Fruit fly (Drosophila melanogaster): ENCODE results near the gene Sec16.

Sec16 gene

dm6 chrX:12625594-12626274 is 29.9 kb downstream of the Sec16 start (continued):
- no peak for TF ChIP-seq CG14441 (GFP tag; IDR thresholded peaks at IDR 0.05)
- TF ChIP-seq CG30020 (tag; optimal IDR thresholded peaks at IDR 0.05): no peak
- TF ChIP-seq gt (GFP tag; IDR thresholded peaks at IDR 0.05): no peak
- TF ChIP-seq Dp (GFP tag; optimal IDR thresholded peaks at IDR 0.05): no peak
- TF ChIP-seq CG6175 (GFP tag; IDR thresholded peaks at IDR 0.05): no peak
- TF ChIP-seq ssp (GFP tag; IDR thresholded peaks at IDR 0.05): no peak
- TF ChIP-seq TFAM (GFP tag; optimal IDR thresholded peaks at IDR 0.05): no peak
- TF ChIP-seq CG17328 (GFP tag; IDR thresholded peaks at IDR 0.05): no peak
- TF ChIP-seq fd102C (GFP tag; optimal IDR thresholded peaks at IDR 0.05): no peak
- TF ChIP-seq luna (GFP tag; optimal IDR thresholded peaks at IDR 0.05): no peak
- TF ChIP-seq crc (GFP tag; optimal IDR thresholded peaks at IDR 0.05): no peak
- TF ChIP-seq Atf6 (GFP tag; IDR thresholded peaks at IDR 0.05): no peak
- no peak for TF ChIP-seq Hr78 (GFP tag; optimal IDR thresholded peaks at IDR 0.05)
- no peak for TF ChIP-seq CG34224 (GFP tag; IDR thresholded peaks at IDR 0.05; ENCODE audit: partially characterized antibody)
- TF ChIP-seq CG11398 (GFP tag; optimal IDR thresholded peaks at IDR 0.05): no peak
- no peak for TF ChIP-seq bab2 (GFP tag; optimal IDR thresholded peaks at IDR 0.05)
- TF ChIP-seq Mes4 (GFP tag; optimal IDR thresholded peaks at IDR 0.05): no peak
- peak; percentile 82 for TF ChIP-seq bigmax (GFP tag; optimal IDR thresholded peaks at IDR 0.05)
- no peak for TF ChIP-seq MBD-R2 (GFP tag; IDR thresholded peaks at IDR 0.05)
- TF ChIP-seq tin (GFP tag; optimal IDR thresholded peaks at IDR 0.05): no peak
- no peak for TF ChIP-seq CG1233 (GFP tag; optimal IDR thresholded peaks at IDR 0.05)
- peak; percentile 20 for TF ChIP-seq CG11504 (tag; optimal IDR thresholded peaks at IDR 0.05)
- TF ChIP-seq fd64A (GFP tag; optimal IDR thresholded peaks at IDR 0.05): no peak
- no peak for TF ChIP-seq pb (GFP tag; optimal IDR thresholded peaks at IDR 0.05)
- no peak for TF ChIP-seq BEAF-32 (GFP tag; optimal IDR thresholded peaks at IDR 0.05)
- no peak for TF ChIP-seq fd3F (GFP tag; optimal IDR thresholded peaks at IDR 0.05)
- no peak for TF ChIP-seq pzg (GFP tag; optimal IDR thresholded peaks at IDR 0.05)
- TF ChIP-seq jumu (GFP tag; optimal IDR thresholded peaks at IDR 0.05): no peak
- no peak for TF ChIP-seq CG2889 (GFP tag; IDR thresholded peaks at IDR 0.05)
- no peak for TF ChIP-seq CG15073 (GFP tag; optimal IDR thresholded peaks at IDR 0.05)
- no peak for TF ChIP-seq tio (GFP tag; optimal IDR thresholded peaks at IDR 0.05)
- TF ChIP-seq CG31365 (tag; optimal IDR thresholded peaks at IDR 0.05): peak; percentile 67
- no peak for TF ChIP-seq CG17361 (GFP tag; IDR thresholded peaks at IDR 0.05)
- TF ChIP-seq CG11456 (GFP tag; IDR thresholded peaks at IDR 0.05): no peak
- peak; percentile 80 for TF ChIP-seq grau (tag; optimal IDR thresholded peaks at IDR 0.05)
- TF ChIP-seq GATAe (GFP tag; conservative IDR thresholded peaks at IDR 0.05): no peak
- no peak for TF ChIP-seq Hr51 (GFP tag; optimal IDR thresholded peaks at IDR 0.05)
- TF ChIP-seq peb (GFP tag; IDR thresholded peaks at IDR 0.05): no peak
- peak; percentile 20 for TF ChIP-seq CG10979 (tag; optimal IDR thresholded peaks at IDR 0.05)
- no peak for TF ChIP-seq CG7271 (tag; optimal IDR thresholded peaks at IDR 0.05)
- TF ChIP-seq gcm (GFP tag; optimal IDR thresholded peaks at IDR 0.05): no peak
- TF ChIP-seq sens (GFP tag): peak; percentile 53
- no peak for TF ChIP-seq Hand (GFP tag; optimal IDR thresholded peaks at IDR 0.05)
- TF ChIP-seq CG6689 (GFP tag; IDR thresholded peaks at IDR 0.05): no peak
- TF ChIP-seq sim (GFP tag; IDR thresholded peaks at IDR 0.05): no peak
- no peak for TF ChIP-seq ab (GFP tag; optimal IDR thresholded peaks at IDR 0.05)
- TF ChIP-seq CG7839 (tag; optimal IDR thresholded peaks at IDR 0.05): no peak
- TF ChIP-seq dan (GFP tag; IDR thresholded peaks at IDR 0.05): no peak
- TF ChIP-seq CG10274 (GFP tag; optimal IDR thresholded peaks at IDR 0.05): no peak
- no peak for TF ChIP-seq bcd (GFP tag; optimal IDR thresholded peaks at IDR 0.05)
- no peak for TF ChIP-seq stc (GFP tag; IDR thresholded peaks at IDR 0.05)
